2 fruit fly cellular contexts compared by ENCODE assay signal in the genomic region with DNA sequence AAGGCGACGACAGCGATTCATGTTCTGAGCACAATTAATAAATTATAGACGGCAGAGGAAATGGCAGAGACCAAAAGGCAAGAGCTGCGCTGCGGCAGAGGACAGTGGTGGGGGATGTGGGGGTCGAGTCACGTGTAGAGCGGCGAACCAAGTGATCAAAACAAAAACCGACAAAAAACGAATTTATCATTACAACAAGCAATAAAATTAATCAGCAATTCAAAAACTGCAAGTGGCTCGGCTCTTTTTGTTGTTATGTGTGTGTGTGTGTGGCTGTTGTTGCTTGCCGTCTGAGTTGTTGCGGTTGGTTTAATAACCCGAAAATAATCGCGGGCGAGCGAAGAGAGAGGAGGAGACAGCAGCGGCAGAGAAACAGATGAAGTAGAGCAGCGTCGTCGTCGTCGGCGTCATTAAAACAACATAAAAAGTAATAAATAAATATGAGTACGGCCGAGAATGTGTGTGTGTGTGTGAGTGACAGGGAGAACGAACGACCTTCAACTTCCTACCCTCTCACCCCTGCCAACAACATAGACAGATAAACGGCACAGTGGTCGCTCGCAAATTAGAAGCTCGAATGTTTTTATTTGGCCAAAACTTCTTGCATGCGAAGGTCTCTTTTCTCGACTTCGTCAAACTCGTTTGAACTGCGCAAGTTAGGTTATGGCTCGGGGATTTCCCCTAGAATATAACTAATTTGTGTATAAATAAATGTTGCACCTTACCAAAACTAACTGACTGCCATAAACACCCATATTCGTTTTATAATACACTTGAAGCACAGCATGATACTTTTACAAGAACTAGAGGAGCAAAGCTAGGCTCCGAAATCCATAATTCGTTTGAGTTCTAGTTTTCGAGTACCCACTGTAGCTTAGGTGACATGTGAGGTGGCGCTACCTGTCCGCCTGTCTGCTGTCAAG.
A peak's percentile ranks its signal among the peaks of the same experiment; 100 is the strongest.
TF ChIP-seq lines count a peak whose summit lies in the region.

No protein-coding gene starts in this region.

TF ChIP-seq in whole organism, embryonic, 481 proteins besides CTCF, POLR2A, EP300 and RAD21 (continued from another document and continues in another):
- peak; percentile 74 for TF ChIP-seq mam (GFP tag; optimal IDR thresholded peaks at IDR 0.05; lab: Kevin White, UChicago)
- TF ChIP-seq Oli (tag; optimal IDR thresholded peaks at IDR 0.05; lab: Kevin White, UChicago), result peak; percentile 88
- no peak for TF ChIP-seq BEAF-32 (GFP tag; optimal IDR thresholded peaks at IDR 0.05; lab: Kevin White, UChicago)
- TF ChIP-seq sd (tag; optimal IDR thresholded peaks at IDR 0.05; lab: Kevin White, UChicago), result peak; percentile 46
- TF ChIP-seq CG7372 (GFP tag; IDR thresholded peaks at IDR 0.05; lab: Robert Waterston, UW), result no peak
- TF ChIP-seq stwl (tag; optimal IDR thresholded peaks at IDR 0.05; lab: Kevin White, UChicago), result no peak
- TF ChIP-seq dimm (GFP tag; IDR thresholded peaks at IDR 0.05; lab: Robert Waterston, UW), result no peak
- TF ChIP-seq CG6683 (GFP tag; optimal IDR thresholded peaks at IDR 0.05; lab: Kevin White, UChicago), result peak; percentile 18
- TF ChIP-seq jigr1 (GFP tag; IDR thresholded peaks at IDR 0.05; lab: Robert Waterston, UW), result no peak
- peak; percentile 58 for TF ChIP-seq CG2875 (GFP tag; optimal IDR thresholded peaks at IDR 0.05; lab: Kevin White, UChicago)
- TF ChIP-seq grau (tag; optimal IDR thresholded peaks at IDR 0.05; lab: Kevin White, UChicago), result peak; percentile 96
- no peak for TF ChIP-seq H2.0 (GFP tag; IDR thresholded peaks at IDR 0.05; lab: Robert Waterston, UW)
- TF ChIP-seq CG31388 (GFP tag; optimal IDR thresholded peaks at IDR 0.05; lab: Kevin White, UChicago), result peak; percentile 15
- peak; percentile 40 for TF ChIP-seq vfl (GFP tag; optimal IDR thresholded peaks at IDR 0.05; lab: Kevin White, UChicago)
- TF ChIP-seq Neu2 (GFP tag; optimal IDR thresholded peaks at IDR 0.05; lab: Kevin White, UChicago; ENCODE audit: borderline replicate concordance), result no peak
- TF ChIP-seq CG1792 (GFP tag; optimal IDR thresholded peaks at IDR 0.05; lab: Kevin White, UChicago), result peak; percentile 68
- TF ChIP-seq CG8944 (GFP tag; optimal IDR thresholded peaks at IDR 0.05; lab: Kevin White, UChicago), result peak; percentile 32
- TF ChIP-seq NFAT (GFP tag; IDR thresholded peaks at IDR 0.05; lab: Robert Waterston, UW), result no peak
- TF ChIP-seq MTF-1 (GFP tag; optimal IDR thresholded peaks at IDR 0.05; lab: Kevin White, UChicago; ENCODE audit: borderline replicate concordance), result no peak
- peak; percentile 64 for TF ChIP-seq nerfin-1 (tag; optimal IDR thresholded peaks at IDR 0.05; lab: Kevin White, UChicago)
- TF ChIP-seq CG7745 (tag; optimal IDR thresholded peaks at IDR 0.05; lab: Kevin White, UChicago), result no peak
- TF ChIP-seq dan (GFP tag; IDR thresholded peaks at IDR 0.05; lab: Robert Waterston, UW), result no peak
- TF ChIP-seq prd (optimal IDR thresholded peaks at IDR 0.05; lab: Kevin White, UChicago), result no peak
- no peak for TF ChIP-seq prd (GFP tag; IDR thresholded peaks at IDR 0.05; lab: Robert Waterston, UW)
- TF ChIP-seq CG4617 (GFP tag; optimal IDR thresholded peaks at IDR 0.05; lab: Kevin White, UChicago; ENCODE audit: borderline replicate concordance), result peak; percentile 14
- no peak for TF ChIP-seq CG1832 (GFP tag; optimal IDR thresholded peaks at IDR 0.05; lab: Kevin White, UChicago)
- peak; percentile 5 for TF ChIP-seq CG9797 (GFP tag; optimal IDR thresholded peaks at IDR 0.05; lab: Kevin White, UChicago)
- TF ChIP-seq Tbp (GFP tag; optimal IDR thresholded peaks at IDR 0.05; lab: Kevin White, UChicago), result no peak
- TF ChIP-seq Nf-YB (GFP tag; optimal IDR thresholded peaks at IDR 0.05; lab: Kevin White, UChicago), result peak; percentile 37
- peak; percentile 7 for TF ChIP-seq tup (GFP tag; optimal IDR thresholded peaks at IDR 0.05; lab: Kevin White, UChicago)
- no peak for TF ChIP-seq CG14667 (GFP tag; IDR thresholded peaks at IDR 0.05; lab: Robert Waterston, UW)
- peak; percentile 56 for TF ChIP-seq Deaf1 (tag; optimal IDR thresholded peaks at IDR 0.05; lab: Kevin White, UChicago)
- TF ChIP-seq CG18262 (tag; optimal IDR thresholded peaks at IDR 0.05; lab: Kevin White, UChicago), result peak; percentile 82
- TF ChIP-seq CkIIα-i1 (GFP tag; IDR thresholded peaks at IDR 0.05; lab: Robert Waterston, UW), result no peak
- TF ChIP-seq NfI (GFP tag; optimal IDR thresholded peaks at IDR 0.05; lab: Kevin White, UChicago), result peak; percentile 50
- peak; percentile 36 for TF ChIP-seq CG6254 (GFP tag; optimal IDR thresholded peaks at IDR 0.05; lab: Kevin White, UChicago)
- TF ChIP-seq sens (GFP tag; lab: Kevin White, UChicago), result peak; percentile 97
- TF ChIP-seq Antp (GFP tag; optimal IDR thresholded peaks at IDR 0.05; lab: Kevin White, UChicago), result peak; percentile 78
- peak; percentile 85 for TF ChIP-seq CoRest (tag; optimal IDR thresholded peaks at IDR 0.05; lab: Kevin White, UChicago)
- TF ChIP-seq CG4360 (GFP tag; IDR thresholded peaks at IDR 0.05; lab: Robert Waterston, UW), result no peak
- TF ChIP-seq D (optimal IDR thresholded peaks at IDR 0.05; lab: Kevin White, UChicago), result no peak
- TF ChIP-seq D (GFP tag; optimal IDR thresholded peaks at IDR 0.05; lab: Kevin White, UChicago), result peak; percentile 73
- no peak for TF ChIP-seq CG14441 (GFP tag; IDR thresholded peaks at IDR 0.05; lab: Robert Waterston, UW)
- TF ChIP-seq CG15514 (GFP tag; optimal IDR thresholded peaks at IDR 0.05; lab: Kevin White, UChicago), result peak; percentile 51
- TF ChIP-seq CG7987 (GFP tag; optimal IDR thresholded peaks at IDR 0.05; lab: Kevin White, UChicago), result no peak
- TF ChIP-seq cato (GFP tag; optimal IDR thresholded peaks at IDR 0.05; lab: Kevin White, UChicago; ENCODE audit: borderline replicate concordance), result peak; percentile 59
- no peak for TF ChIP-seq CG34422 (GFP tag; IDR thresholded peaks at IDR 0.05; lab: Robert Waterston, UW)
- TF ChIP-seq nerfin-2 (GFP tag; IDR thresholded peaks at IDR 0.05; lab: Robert Waterston, UW; ENCODE audit: partially characterized antibody), result no peak
- peak; percentile 61 for TF ChIP-seq CG10654 (GFP tag; optimal IDR thresholded peaks at IDR 0.05; lab: Kevin White, UChicago)
- no peak for TF ChIP-seq CG4404 (GFP tag; IDR thresholded peaks at IDR 0.05; lab: Robert Waterston, UW)
- TF ChIP-seq ATbp (GFP tag; optimal IDR thresholded peaks at IDR 0.05; lab: Kevin White, UChicago), result peak; percentile 73
- TF ChIP-seq CG10431 (GFP tag; optimal IDR thresholded peaks at IDR 0.05; lab: Kevin White, UChicago), result peak; percentile 31
- TF ChIP-seq CG4730 (GFP tag; IDR thresholded peaks at IDR 0.05; lab: Robert Waterston, UW), result no peak
- peak; percentile 71 for TF ChIP-seq pros (GFP tag; optimal IDR thresholded peaks at IDR 0.05; lab: Kevin White, UChicago)
- TF ChIP-seq Poxn (GFP tag; IDR thresholded peaks at IDR 0.05; lab: Robert Waterston, UW), result no peak
- TF ChIP-seq CG32767 (GFP tag; IDR thresholded peaks at IDR 0.05; lab: Robert Waterston, UW), result no peak
- peak; percentile 84 for TF ChIP-seq CG7839 (tag; optimal IDR thresholded peaks at IDR 0.05; lab: Kevin White, UChicago)
- TF ChIP-seq MESR4 (GFP tag; optimal IDR thresholded peaks at IDR 0.05; lab: Kevin White, UChicago), result no peak
- peak; percentile 80 for TF ChIP-seq CG9727 (GFP tag; optimal IDR thresholded peaks at IDR 0.05; lab: Kevin White, UChicago)
- TF ChIP-seq tgo (GFP tag; IDR thresholded peaks at IDR 0.05; lab: Robert Waterston, UW), result no peak
- peak; percentile 17 for TF ChIP-seq Bteb2 (GFP tag; optimal IDR thresholded peaks at IDR 0.05; lab: Kevin White, UChicago)
- no peak for TF ChIP-seq Sry-δ (GFP tag; optimal IDR thresholded peaks at IDR 0.05; lab: Kevin White, UChicago)

TF ChIP-seq in whole organism, prepupa, 60 proteins besides CTCF, POLR2A, EP300 and RAD21 (continued from another document):
- TF ChIP-seq CG6163 (GFP tag; IDR thresholded peaks at IDR 0.05; lab: Robert Waterston, UW) (no peak), lz (GFP tag; optimal IDR thresholded peaks at IDR 0.05; lab: Kevin White, UChicago) (peak; percentile 43), CG6808 (GFP tag; optimal IDR thresholded peaks at IDR 0.05; lab: Kevin White, UChicago) (peak; percentile 67), Hr39 (GFP tag; optimal IDR thresholded peaks at IDR 0.05; lab: Kevin White, UChicago) (peak; percentile 78), vri (GFP tag; optimal IDR thresholded peaks at IDR 0.05; lab: Kevin White, UChicago) (peak; percentile 69), dsx (GFP tag; optimal IDR thresholded peaks at IDR 0.05; lab: Kevin White, UChicago; ENCODE audit: poor library complexity, severe bottlenecking) (peak; percentile 51), spab (GFP tag; optimal IDR thresholded peaks at IDR 0.05; lab: Kevin White, UChicago) (peak; percentile 68), CG7368 (GFP tag; optimal IDR thresholded peaks at IDR 0.05; lab: Kevin White, UChicago) (peak; percentile 64), Hr38 (GFP tag; optimal IDR thresholded peaks at IDR 0.05; lab: Kevin White, UChicago) (no peak), svp (GFP tag; lab: Kevin White, UChicago) (peak; percentile 81), Hr4 (GFP tag; optimal IDR thresholded peaks at IDR 0.05; lab: Kevin White, UChicago) (peak; percentile 85), CG10669 (GFP tag; optimal IDR thresholded peaks at IDR 0.05; lab: Kevin White, UChicago) (peak; percentile 78), CG32006 (GFP tag; optimal IDR thresholded peaks at IDR 0.05; lab: Kevin White, UChicago) (peak; percentile 88), CG1621 (tag; optimal IDR thresholded peaks at IDR 0.05; lab: Kevin White, UChicago) (peak; percentile 33), Ets96B (tag; optimal IDR thresholded peaks at IDR 0.05; lab: Kevin White, UChicago) (peak; percentile 64)
